Worm (Caenorhabditis elegans): Measurements from ENCODE around the gene F10G2.2.
"Not testable (repeated sequence)": the region's sequence is repeated elsewhere in the genome, so short reads cannot be mapped to it uniquely, and the experiment has no call there.

F10G2.2 gene

ce11 chrV:7341942-7342341 is 11.0 kb downstream of the F10G2.2 start, which contains the start of the genes nhr-263 and nhr-148:
TSS of gene nhr-263 (minus strand) at chrV:7342042.
TSS of gene nhr-148 (plus strand) at chrV:7342156.
- TF ChIP-seq mec-3 (tag; optimal IDR thresholded peaks at IDR 0.05; ENCODE audit: borderline replicate concordance) (no peak), nhr-232 (tag; optimal IDR thresholded peaks at IDR 0.05) (no peak), pqm-1 (tag; optimal IDR thresholded peaks at IDR 0.05) (no peak), dve-1 (tag; optimal IDR thresholded peaks at IDR 0.05) (no peak), ama-1 (optimal IDR thresholded peaks at IDR 0.05) (no peak), hlh-6 (tag; optimal IDR thresholded peaks at IDR 0.05) (no peak), lim-6 (tag; optimal IDR thresholded peaks at IDR 0.05) (no peak), syd-9 (tag; optimal IDR thresholded peaks at IDR 0.05) (no peak), pha-2 (tag; optimal IDR thresholded peaks at IDR 0.05) (no peak), madf-2 (tag; optimal IDR thresholded peaks at IDR 0.05) (no peak), unc-42 (tag; optimal IDR thresholded peaks at IDR 0.05) (no peak)

- TF ChIP-seq hlh-6 (tag; optimal IDR thresholded peaks at IDR 0.05) (no peak), sox-4 (tag; optimal IDR thresholded peaks at IDR 0.05) (no peak), unc-86 (tag; optimal IDR thresholded peaks at IDR 0.05) (no peak), mec-3 (tag; optimal IDR thresholded peaks at IDR 0.05; ENCODE audit: borderline replicate concordance) (no peak), ceh-22 (tag; optimal IDR thresholded peaks at IDR 0.05) (no peak)
Measured at ce11 chrV:7343522-7343921, 12.6 kb downstream of the F10G2.2 start, which contains the start of gene srh-244. TSS of gene srh-244 (plus strand) at chrV:7343822.

- not testable (repeated sequence) for TF ChIP-seq hlh-13 (GFP tag; optimal IDR thresholded peaks at IDR 0.05); unc-3 (GFP tag; conservative IDR thresholded peaks at IDR 0.05); unc-3 (tag; optimal IDR thresholded peaks at IDR 0.05); ceh-22 (tag; optimal IDR thresholded peaks at IDR 0.05)
Measured at ce11 chrV:7345494-7345893, 14.5 kb downstream of the F10G2.2 start, which contains the start of gene nhr-147. TSS of gene nhr-147 (plus strand) at chrV:7345794.

- no peak for TF ChIP-seq ceh-45 (GFP tag; IDR thresholded peaks at IDR 0.05)
- TF ChIP-seq npax-4 (tag; optimal IDR thresholded peaks at IDR 0.05), result no peak
- no peak for TF ChIP-seq zip-5 (tag; optimal IDR thresholded peaks at IDR 0.05)
- no peak for TF ChIP-seq hlh-30 (tag; optimal IDR thresholded peaks at IDR 0.05; ENCODE audit: insufficient read depth)
- no peak for TF ChIP-seq mec-3 (tag; optimal IDR thresholded peaks at IDR 0.05; ENCODE audit: borderline replicate concordance)
- no peak for TF ChIP-seq ceh-34 (tag; optimal IDR thresholded peaks at IDR 0.05)
- no peak for TF ChIP-seq fkh-10 (GFP tag; optimal IDR thresholded peaks at IDR 0.05)
- no peak for TF ChIP-seq lim-6 (tag; optimal IDR thresholded peaks at IDR 0.05)
- no peak for TF ChIP-seq gmeb-2 (tag; optimal IDR thresholded peaks at IDR 0.05)
- TF ChIP-seq pag-3 (tag; optimal IDR thresholded peaks at IDR 0.05; ENCODE audit: borderline replicate concordance), result no peak
- TF ChIP-seq syd-9 (tag; optimal IDR thresholded peaks at IDR 0.05), result no peak
- no peak for TF ChIP-seq ceh-18 (tag; optimal IDR thresholded peaks at IDR 0.05)
Measured at ce11 chrV:7349541-7349940, 18.6 kb downstream of the F10G2.2 start, which contains the start of gene nhr-149. TSS of gene nhr-149 (minus strand) at chrV:7349641.

- no peak for TF ChIP-seq K09A11.1 (tag; optimal IDR thresholded peaks at IDR 0.05; ENCODE audit: insufficient read depth)
- no peak for TF ChIP-seq F13H6.1 (tag; optimal IDR thresholded peaks at IDR 0.05)
- no peak for TF ChIP-seq ceh-30 (tag; optimal IDR thresholded peaks at IDR 0.05)
- no peak for TF ChIP-seq pros-1 (tag; optimal IDR thresholded peaks at IDR 0.05)
- TF ChIP-seq ceh-48 (tag; optimal IDR thresholded peaks at IDR 0.05), result no peak
- TF ChIP-seq hlh-6 (tag; optimal IDR thresholded peaks at IDR 0.05), result no peak
- no peak for TF ChIP-seq nhr-232 (tag; optimal IDR thresholded peaks at IDR 0.05)
- TF ChIP-seq fkh-6 (tag; optimal IDR thresholded peaks at IDR 0.05), result no peak
- no peak for TF ChIP-seq ceh-22 (tag; optimal IDR thresholded peaks at IDR 0.05)
- no peak for TF ChIP-seq ceh-19 (GFP tag; optimal IDR thresholded peaks at IDR 0.05)
- no peak for TF ChIP-seq ceh-31 (tag; optimal IDR thresholded peaks at IDR 0.05)
- TF ChIP-seq pag-3 (tag; optimal IDR thresholded peaks at IDR 0.05; ENCODE audit: borderline replicate concordance), result no peak
- TF ChIP-seq hlh-8 (tag; optimal IDR thresholded peaks at IDR 0.05), result no peak
- TF ChIP-seq syd-9 (tag; optimal IDR thresholded peaks at IDR 0.05), result no peak
- no peak for TF ChIP-seq ceh-9 (tag; optimal IDR thresholded peaks at IDR 0.05)
- TF ChIP-seq dmd-4 (tag; optimal IDR thresholded peaks at IDR 0.05; ENCODE audit: borderline replicate concordance), result no peak
Measured at ce11 chrV:7352186-7353053, 21.5 kb downstream of the F10G2.2 start, which contains the start of the genes srh-231 and srh-275. TSS of gene srh-231 (minus strand) at chrV:7352236. TSS of gene srh-275 (plus strand) at chrV:7353003.

All from whole organism, late embryonic.